Fruit fly (Drosophila melanogaster) whole organism, embryonic: Measurements from ENCODE around the gene p24-2.
A peak's percentile ranks its signal among the peaks of the same experiment; 100 is the strongest.

Experiments
- Ada2b ChIP-seq: fragments of 200-800 bp; sonication (Bioruptor generic); IDR thresholded peaks from 2 replicates; pipeline ENCODE4 v1.3.6; 2022; ENCODE audit warnings: missing biosample characterization, missing genetic modification characterization
- Atf3 ChIP-seq: fragments of 200-800 bp; sonication (Bioruptor generic); optimal IDR thresholded peaks from 3 replicates; lab custom pipeline; 2016; ENCODE audit warnings: missing biosample characterization, missing genetic modification characterization
- Awh ChIP-seq: fragments of 200-800 bp; sonication (Bioruptor generic); IDR thresholded peaks from 2 replicates; pipeline ENCODE4, ENCODE4 v1.3.6; 2022; ENCODE audit warnings: missing biosample characterization, missing genetic modification characterization
- CG10209 ChIP-seq: fragments of 200-800 bp; sonication (Bioruptor generic); optimal IDR thresholded peaks from 3 replicates; lab custom pipeline; 2017; ENCODE audit warnings: missing biosample characterization, mild to moderate bottlenecking, missing genetic modification characterization, missing genetic modification reagents
- CG10274 ChIP-seq: fragments of 200-800 bp; sonication (Bioruptor generic); optimal IDR thresholded peaks from 3 replicates; lab custom pipeline; 2017; ENCODE audit warnings: missing biosample characterization, mild to moderate bottlenecking, missing genetic modification characterization
- CG10462 ChIP-seq: fragments of 200-800 bp; sonication (Bioruptor generic); optimal IDR thresholded peaks from 2 replicates; lab custom pipeline; 2016; ENCODE audit warnings: missing biosample characterization, missing genetic modification characterization
- CG1233 ChIP-seq: fragments of 200-800 bp; sonication (Bioruptor generic); optimal IDR thresholded peaks from 4 replicates; lab custom pipeline; 2018; ENCODE audit warnings: missing biosample characterization, mild to moderate bottlenecking, missing genetic modification characterization
- CG13123 ChIP-seq: fragments of 200-800 bp; sonication (Bioruptor generic); optimal IDR thresholded peaks from 2 replicates; lab custom pipeline; 2016; ENCODE audit warnings: missing biosample characterization, missing genetic modification characterization
- CG15514 ChIP-seq: fragments of 200-800 bp; sonication (Bioruptor generic); optimal IDR thresholded peaks from 3 replicates; lab custom pipeline; 2017; ENCODE audit warnings: missing biosample characterization, missing genetic modification characterization, mild to moderate bottlenecking, moderate library complexity, missing genetic modification reagents
- CG1603 ChIP-seq: fragments of 200-800 bp; sonication (Bioruptor generic); optimal IDR thresholded peaks from 2 replicates; lab custom pipeline; 2019; ENCODE audit warnings: missing biosample characterization, mild to moderate bottlenecking, missing genetic modification characterization, moderate library complexity
- CG31365 ChIP-seq: fragments of 200-800 bp; sonication (Bioruptor generic); optimal IDR thresholded peaks from 2 replicates; lab custom pipeline; 2018; ENCODE audit warnings: missing biosample characterization, mild to moderate bottlenecking, missing genetic modification characterization
- CG31441 ChIP-seq: fragments of 200-800 bp; sonication (Bioruptor generic); IDR thresholded peaks from 2 replicates; pipeline ENCODE4 v1.3.6; 2022; ENCODE audit warnings: missing biosample characterization, missing genetic modification characterization
- CG33213 ChIP-seq: fragments of 200-800 bp; sonication (Bioruptor generic); optimal IDR thresholded peaks from 3 replicates; lab custom pipeline; 2016; ENCODE audit warnings: missing biosample characterization, missing genetic modification characterization
- CG3847 ChIP-seq: fragments of 200-800 bp; sonication (Bioruptor generic); IDR thresholded peaks from 2 replicates; pipeline ENCODE4 v1.3.6; 2022; ENCODE audit warnings: missing biosample characterization, missing genetic modification characterization
- CG4360 ChIP-seq: fragments of 200-800 bp; sonication (Bioruptor generic); IDR thresholded peaks from 2 replicates; pipeline ENCODE4 v1.3.6; 2022; ENCODE audit warnings: missing biosample characterization, missing genetic modification characterization
- CG4404 ChIP-seq: fragments of 200-800 bp; sonication (Bioruptor generic); IDR thresholded peaks from 2 replicates; pipeline ENCODE4 v1.3.6; 2022; ENCODE audit warnings: missing biosample characterization, missing genetic modification characterization
- CG4820 ChIP-seq: fragments of 200-800 bp; sonication (Bioruptor generic); optimal IDR thresholded peaks from 3 replicates; lab custom pipeline; 2016; ENCODE audit warnings: missing biosample characterization, missing genetic modification characterization
- CG5180 ChIP-seq: fragments of 200-800 bp; sonication (Bioruptor generic); optimal IDR thresholded peaks from 3 replicates; lab custom pipeline; 2017; ENCODE audit warnings: missing biosample characterization, missing genetic modification characterization, mild to moderate bottlenecking, moderate library complexity, missing genetic modification reagents
- CG5953 ChIP-seq: fragments of 200-800 bp; sonication (Bioruptor generic); IDR thresholded peaks from 2 replicates; pipeline ENCODE4 v1.3.6; 2022; ENCODE audit warnings: missing biosample characterization, missing genetic modification characterization
- CG6854 ChIP-seq: fragments of 200-800 bp; sonication (Bioruptor generic); optimal IDR thresholded peaks from 3 replicates; lab custom pipeline; 2017; ENCODE audit warnings: missing biosample characterization, mild to moderate bottlenecking, missing genetic modification characterization
- CG8089 ChIP-seq: fragments of 200-800 bp; sonication (Bioruptor generic); optimal IDR thresholded peaks from 3 replicates; lab custom pipeline; 2016; ENCODE audit warnings: missing biosample characterization, missing genetic modification characterization
- CG8388 ChIP-seq: fragments of 200-800 bp; sonication (Bioruptor generic); optimal IDR thresholded peaks from 2 replicates; lab custom pipeline; 2019; ENCODE audit warnings: missing biosample characterization, mild to moderate bottlenecking, missing genetic modification characterization, moderate library complexity
- CG8478 ChIP-seq: fragments of >200 bp; optimal IDR thresholded peaks from 2 replicates; lab custom pipeline; 2018
- D19B ChIP-seq: fragments of 200-800 bp; sonication (Bioruptor generic); optimal IDR thresholded peaks from 2 replicates; lab custom pipeline; 2017; ENCODE audit warnings: missing biosample characterization, mild to moderate bottlenecking, missing genetic modification characterization
- Ets65A ChIP-seq: fragments of 200-800 bp; sonication (Bioruptor generic); peaks from one replicate; lab custom pipeline; 2016; ENCODE audit warnings: missing biosample characterization, missing genetic modification characterization
- Ets97D ChIP-seq: fragments of 200-800 bp; sonication (Bioruptor generic); optimal IDR thresholded peaks from 3 replicates; lab custom pipeline; 2016; ENCODE audit warnings: missing biosample characterization, missing genetic modification characterization
- HLH4C ChIP-seq: fragments of 200-800 bp; sonication (Bioruptor generic); IDR thresholded peaks from 3 replicates; pipeline ENCODE4 v1.3.6; 2022; ENCODE audit warnings: missing biosample characterization, missing genetic modification characterization; ENCODE audit not compliant: partially characterized antibody
- HmgD ChIP-seq: fragments of 200-800 bp; sonication (Bioruptor generic); optimal IDR thresholded peaks from 3 replicates; lab custom pipeline; 2016; ENCODE audit warnings: missing biosample characterization, missing genetic modification characterization
- HmgZ ChIP-seq: fragments of 200-800 bp; sonication (Bioruptor generic); optimal IDR thresholded peaks from 2 replicates; lab custom pipeline; 2018; ENCODE audit warnings: missing biosample characterization, mild to moderate bottlenecking, missing genetic modification characterization
- Med ChIP-seq: fragments of 200-800 bp; sonication (Bioruptor generic); peaks from one replicate; lab custom pipeline; 2016; ENCODE audit warnings: missing biosample characterization, missing genetic modification characterization, mild to moderate bottlenecking, inconsistent platforms, moderate library complexity
- Meics ChIP-seq: fragments of 200-800 bp; sonication (Bioruptor generic); optimal IDR thresholded peaks from 2 replicates; lab custom pipeline; 2017; ENCODE audit warnings: missing biosample characterization, mild to moderate bottlenecking, missing genetic modification characterization
- Nf-YA ChIP-seq: fragments of 200-800 bp; sonication (Bioruptor generic); IDR thresholded peaks from 2 replicates; pipeline ENCODE4 v1.3.6; 2022; ENCODE audit warnings: missing biosample characterization, missing genetic modification characterization
- Opbp ChIP-seq: fragments of 200-800 bp; sonication (Bioruptor generic); IDR thresholded peaks from 3 replicates; pipeline ENCODE4 v1.3.6; 2022; ENCODE audit warnings: missing biosample characterization, missing genetic modification characterization; ENCODE audit not compliant: partially characterized antibody
- Poxn ChIP-seq: fragments of 200-800 bp; sonication (Bioruptor generic); IDR thresholded peaks from 2 replicates; pipeline ENCODE4 v1.3.6; 2022; ENCODE audit warnings: missing biosample characterization, missing genetic modification characterization
- Rx ChIP-seq: fragments of 200-800 bp; sonication (Bioruptor generic); IDR thresholded peaks from 2 replicates; pipeline ENCODE4 v1.3.6; 2022; ENCODE audit warnings: missing biosample characterization, missing genetic modification characterization
- danr ChIP-seq: fragments of 200-800 bp; sonication (Bioruptor generic); IDR thresholded peaks from 2 replicates; pipeline ENCODE4 v1.3.6; 2022; ENCODE audit warnings: missing biosample characterization, missing genetic modification characterization
- eve ChIP-seq, 2 experiments: fragments of >200 bp; optimal IDR thresholded peaks; 2 replicates each; lab custom pipeline; 2017; ENCODE audit warnings: missing biosample characterization in 2 of 2, missing genetic modification characterization in 2 of 2
- exex ChIP-seq: fragments of 200-800 bp; sonication (Bioruptor generic); optimal IDR thresholded peaks from 4 replicates; lab custom pipeline; 2018; ENCODE audit warnings: missing biosample characterization, mild to moderate bottlenecking, missing genetic modification characterization, moderate library complexity
- fd102C ChIP-seq: fragments of 200-800 bp; sonication (Bioruptor generic); optimal IDR thresholded peaks from 2 replicates; lab custom pipeline; 2018; ENCODE audit warnings: missing biosample characterization, mild to moderate bottlenecking, missing genetic modification characterization, moderate library complexity
- gem ChIP-seq: fragments of 200-800 bp; sonication (Bioruptor generic); optimal IDR thresholded peaks from 2 replicates; lab custom pipeline; 2019; ENCODE audit warnings: missing biosample characterization, mild to moderate bottlenecking, missing genetic modification characterization, moderate library complexity
- mirr ChIP-seq: fragments of 200-800 bp; sonication (Bioruptor generic); optimal IDR thresholded peaks from 3 replicates; lab custom pipeline; 2018; ENCODE audit warnings: missing biosample characterization, mild to moderate bottlenecking, missing genetic modification characterization
- odd ChIP-seq: fragments of 200-800 bp; sonication (Bioruptor generic); optimal IDR thresholded peaks from 2 replicates; lab custom pipeline; 2017; ENCODE audit warnings: missing biosample characterization, mild to moderate bottlenecking, missing genetic modification characterization
- prd ChIP-seq, 3 experiments: fragments of >200 bp in 2 of 3; fragments of 200-800 bp in 1 of 3; sonication (Bioruptor generic) in 1 of 3; optimal IDR thresholded peaks in 2 of 3; IDR thresholded peaks in 1 of 3; 2 replicates in 2 of 3; 3 replicates in 1 of 3; pipeline versions ENCODE4 v1.3.6 to Lab custom; 2017 to 2022; ENCODE audit warnings: missing biosample characterization in 1 of 3, missing genetic modification characterization in 1 of 3
- pzg ChIP-seq: fragments of 200-800 bp; sonication (Bioruptor generic); optimal IDR thresholded peaks from 3 replicates; lab custom pipeline; 2018; ENCODE audit warnings: missing biosample characterization, mild to moderate bottlenecking, missing genetic modification characterization, moderate library complexity
- sim ChIP-seq: fragments of 200-800 bp; sonication (Bioruptor generic); IDR thresholded peaks from 2 replicates; pipeline ENCODE4 v1.3.6; 2022; ENCODE audit warnings: missing biosample characterization, missing genetic modification characterization
- toy ChIP-seq: fragments of 200-800 bp; sonication (Bioruptor generic); IDR thresholded peaks from 2 replicates; pipeline ENCODE4 v1.3.6; 2022; ENCODE audit warnings: missing biosample characterization, missing genetic modification characterization
- twi ChIP-seq: fragments of 200-800 bp; optimal IDR thresholded peaks from 2 replicates; lab custom pipeline; 2019; ENCODE audit warnings: missing biosample characterization, mild to moderate bottlenecking, missing genetic modification characterization, moderate library complexity
- unpg ChIP-seq: fragments of 200-800 bp; sonication (Bioruptor generic); optimal IDR thresholded peaks from 3 replicates; lab custom pipeline; 2018; ENCODE audit warnings: missing biosample characterization, mild to moderate bottlenecking, missing genetic modification characterization, moderate library complexity
- usp ChIP-seq: fragments of >200 bp; optimal IDR thresholded peaks from 2 replicates; lab custom pipeline; 2017; ENCODE audit warnings: missing biosample characterization, missing genetic modification characterization
- vnd ChIP-seq: fragments of 200-800 bp; sonication (Bioruptor generic); IDR thresholded peaks from 3 replicates; pipeline ENCODE4 v1.3.6; 2022; ENCODE audit warnings: missing biosample characterization, missing genetic modification characterization; ENCODE audit not compliant: partially characterized antibody
- vvl ChIP-seq: fragments of 200-800 bp; sonication (Bioruptor generic); IDR thresholded peaks from 2 replicates; pipeline ENCODE4 v1.3.6; 2022; ENCODE audit warnings: missing biosample characterization, missing genetic modification characterization

Gene p24-2

DNA sequence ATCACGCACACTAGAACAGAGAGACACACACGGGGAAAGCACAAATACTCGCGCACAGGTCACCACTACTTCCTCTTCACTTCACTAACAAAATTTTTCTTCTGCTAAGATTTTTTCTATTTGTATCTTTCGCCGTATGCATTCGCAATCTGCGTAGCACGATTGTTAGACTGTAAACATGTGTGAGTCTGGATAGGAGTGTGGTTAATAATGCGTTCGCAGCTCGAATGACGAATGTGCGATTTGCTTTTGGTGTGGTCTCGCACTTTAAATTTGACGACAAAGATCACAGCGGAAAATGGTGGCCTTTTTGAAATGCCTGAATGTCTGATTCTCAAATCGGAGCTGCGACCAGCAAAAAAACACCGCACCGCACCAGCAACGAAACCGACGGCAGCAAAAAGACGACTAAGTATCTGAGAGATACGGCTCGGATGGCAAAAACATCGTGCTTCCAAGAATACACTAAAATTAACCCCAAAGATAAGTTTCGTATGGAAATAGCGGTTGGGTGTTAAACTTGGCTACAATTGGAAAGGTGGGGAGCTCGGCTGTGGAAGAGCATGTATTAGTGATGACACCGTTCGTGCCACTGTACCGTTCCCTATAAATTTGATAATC lies 12.5 kb upstream of the p24-2 start, which contains the start of gene Unc-115a (continued):
- TF ChIP-seq Atf3 (GFP tag; lab: Kevin White, UChicago) (peak; percentile 29), HLH4C (no peak), Ada2b (GFP tag; lab: Robert Waterston, UW) (no peak), CG6854 (GFP tag; lab: Kevin White, UChicago) (peak; percentile 28), eve (GFP tag; optimal IDR thresholded peaks at IDR 0.05; lab: Kevin White, UChicago) (no peak), gem (no peak), danr (no peak), Poxn (no peak), CG10274 (GFP tag; lab: Kevin White, UChicago) (no peak), vvl (GFP tag; lab: Robert Waterston, UW) (no peak), Ets97D (GFP tag; lab: Kevin White, UChicago) (peak; percentile 92), CG8478 (no peak), Opbp (GFP tag; lab: Robert Waterston, UW) (no peak), CG4820 (no peak), CG31441 (no peak), Meics (peak; percentile 44), vnd (no peak), odd (no peak), CG13123 (GFP tag; lab: Kevin White, UChicago) (no peak), HmgD (peak; percentile 7), CG8089 (GFP tag; lab: Kevin White, UChicago) (peak; percentile 8), sim (GFP tag; lab: Robert Waterston, UW) (no peak), prd (optimal IDR thresholded peaks at IDR 0.05; lab: Kevin White, UChicago) (no peak), prd (GFP tag; IDR thresholded peaks at IDR 0.05; lab: Robert Waterston, UW) (no peak), Ets65A (peak; percentile 90), CG15514 (GFP tag; lab: Kevin White, UChicago) (peak; percentile 85), CG31365 (peak; percentile 42), CG1233 (GFP tag; lab: Kevin White, UChicago) (peak; percentile 5), pzg (GFP tag; lab: Kevin White, UChicago) (peak; percentile 97), toy (GFP tag; lab: Robert Waterston, UW) (no peak), CG1603 (tag; lab: Kevin White, UChicago) (peak; percentile 92), CG5180 (GFP tag; lab: Kevin White, UChicago) (no peak), CG4360 (GFP tag; lab: Robert Waterston, UW) (no peak), usp (GFP tag; lab: Kevin White, UChicago) (no peak), Med (peak; percentile 93), Nf-YA (GFP tag; lab: Robert Waterston, UW) (no peak), CG33213 (GFP tag; lab: Kevin White, UChicago) (peak; percentile 76), D19B (GFP tag; lab: Kevin White, UChicago) (no peak), Awh (GFP tag; lab: Robert Waterston, UW) (no peak), twi (tag; lab: Kevin White, UChicago) (no peak), CG10462 (GFP tag; lab: Kevin White, UChicago) (peak; percentile 46), CG8388 (GFP tag; lab: Kevin White, UChicago) (no peak), mirr (GFP tag; lab: Kevin White, UChicago) (peak; percentile 40), CG10209 (GFP tag; lab: Kevin White, UChicago) (peak; percentile 4), fd102C (peak; percentile 22), CG3847 (GFP tag; lab: Robert Waterston, UW) (no peak), unpg (GFP tag; lab: Kevin White, UChicago) (no peak), HmgZ (tag; lab: Kevin White, UChicago) (peak; percentile 92), CG5953 (GFP tag; lab: Robert Waterston, UW) (no peak), exex (tag; lab: Kevin White, UChicago) (no peak), Rx (GFP tag; lab: Robert Waterston, UW) (no peak), CG4404 (GFP tag; lab: Robert Waterston, UW) (no peak)
